Fruit fly (Drosophila melanogaster): ENCODE results near the gene CG14546.

The CG14546 gene

dm6 chr3R:25880971-25881809 lies 41.2 kb downstream of the CG14546 start, which contains the start of gene Tsp96F (continued):
- TF ChIP-seq CG14050 (GFP tag; IDR thresholded peaks at IDR 0.05) (no peak), Dfd (GFP tag; optimal IDR thresholded peaks at IDR 0.05) (no peak), CG32767 (GFP tag; IDR thresholded peaks at IDR 0.05) (no peak), CG12104 (GFP tag; optimal IDR thresholded peaks at IDR 0.05) (no peak), CG15601 (tag; optimal IDR thresholded peaks at IDR 0.05) (no peak), CG30403 (GFP tag; optimal IDR thresholded peaks at IDR 0.05) (no peak), ase (GFP tag; IDR thresholded peaks at IDR 0.05) (no peak), fd3F (GFP tag; optimal IDR thresholded peaks at IDR 0.05) (no peak), Sry-δ (GFP tag; optimal IDR thresholded peaks at IDR 0.05) (peak; percentile 76), CG13296 (GFP tag; optimal IDR thresholded peaks at IDR 0.05) (no peak), sisA (GFP tag; IDR thresholded peaks at IDR 0.05) (no peak), CG17802 (tag; optimal IDR thresholded peaks at IDR 0.05) (no peak), CG12769 (tag; optimal IDR thresholded peaks at IDR 0.05) (no peak), CG10565 (GFP tag; optimal IDR thresholded peaks at IDR 0.05) (no peak), CG6765 (GFP tag; optimal IDR thresholded peaks at IDR 0.05) (no peak), Fer1 (GFP tag; optimal IDR thresholded peaks at IDR 0.05) (no peak), gce (GFP tag; IDR thresholded peaks at IDR 0.05) (no peak), repo (GFP tag; optimal IDR thresholded peaks at IDR 0.05) (no peak), zen (tag; optimal IDR thresholded peaks at IDR 0.05) (peak; percentile 8), CG17359 (tag; optimal IDR thresholded peaks at IDR 0.05) (peak; percentile 8), Lpt (GFP tag; optimal IDR thresholded peaks at IDR 0.05) (no peak), B-H2 (GFP tag; optimal IDR thresholded peaks at IDR 0.05) (no peak), CG14667 (GFP tag; IDR thresholded peaks at IDR 0.05) (no peak), pfk (GFP tag; optimal IDR thresholded peaks at IDR 0.05) (peak; percentile 10), sr (GFP tag; IDR thresholded peaks at IDR 0.05) (no peak), phol (tag; optimal IDR thresholded peaks at IDR 0.05) (peak; percentile 22), Rx (GFP tag; IDR thresholded peaks at IDR 0.05) (no peak), Awh (GFP tag; IDR thresholded peaks at IDR 0.05) (no peak), nau (GFP tag; optimal IDR thresholded peaks at IDR 0.05) (no peak), CG9727 (GFP tag; optimal IDR thresholded peaks at IDR 0.05) (no peak), CG7372 (GFP tag; IDR thresholded peaks at IDR 0.05) (no peak), slou (GFP tag; optimal IDR thresholded peaks at IDR 0.05) (no peak), Optix (GFP tag; IDR thresholded peaks at IDR 0.05) (no peak), hth (optimal IDR thresholded peaks at IDR 0.05) (no peak), Trl (optimal IDR thresholded peaks at IDR 0.05) (no peak), Trl (GFP tag; optimal IDR thresholded peaks at IDR 0.05) (no peak), B-H1 (GFP tag; IDR thresholded peaks at IDR 0.05) (no peak), CoRest (tag; optimal IDR thresholded peaks at IDR 0.05) (peak; percentile 18), gcm2 (GFP tag; optimal IDR thresholded peaks at IDR 0.05) (no peak), odd (GFP tag; optimal IDR thresholded peaks at IDR 0.05) (no peak), CG6254 (GFP tag; optimal IDR thresholded peaks at IDR 0.05) (no peak), lilli (GFP tag; optimal IDR thresholded peaks at IDR 0.05) (no peak), vfl (GFP tag; optimal IDR thresholded peaks at IDR 0.05) (no peak), H15 (GFP tag; IDR thresholded peaks at IDR 0.05) (no peak), lmd (GFP tag; IDR thresholded peaks at IDR 0.05) (no peak), bigmax (GFP tag; optimal IDR thresholded peaks at IDR 0.05) (no peak), CG10959 (GFP tag; IDR thresholded peaks at IDR 0.05) (no peak), gem (tag; optimal IDR thresholded peaks at IDR 0.05) (no peak), gsb-n (tag; optimal IDR thresholded peaks at IDR 0.05) (no peak), CG42726 (GFP tag; IDR thresholded peaks at IDR 0.05; ENCODE audit: partially characterized antibody) (no peak), trh (GFP tag; optimal IDR thresholded peaks at IDR 0.05) (no peak), pho (GFP tag; optimal IDR thresholded peaks at IDR 0.05) (no peak)

Measured in whole organism, embryonic.